Worm (Caenorhabditis elegans) whole organism, late embryonic: ENCODE measurements around the gene kin-15.

Experiments used
- dmd-4 ChIP-seq: sonication (generic microtip); optimal IDR thresholded peaks from 2 replicates; lab custom pipeline; 2016; ENCODE audit warnings: borderline replicate concordance, missing genetic modification characterization, missing compliant biosample characterization
- hlh-15 ChIP-seq: sonication (generic microtip); optimal IDR thresholded peaks from 2 replicates; lab custom pipeline; 2016; ENCODE audit warnings: missing genetic modification characterization, missing compliant biosample characterization
- rnt-1 ChIP-seq: sonication (generic microtip); optimal IDR thresholded peaks from 2 replicates; lab custom pipeline; 2016; ENCODE audit warnings: missing genetic modification characterization, missing compliant biosample characterization

DNA sequence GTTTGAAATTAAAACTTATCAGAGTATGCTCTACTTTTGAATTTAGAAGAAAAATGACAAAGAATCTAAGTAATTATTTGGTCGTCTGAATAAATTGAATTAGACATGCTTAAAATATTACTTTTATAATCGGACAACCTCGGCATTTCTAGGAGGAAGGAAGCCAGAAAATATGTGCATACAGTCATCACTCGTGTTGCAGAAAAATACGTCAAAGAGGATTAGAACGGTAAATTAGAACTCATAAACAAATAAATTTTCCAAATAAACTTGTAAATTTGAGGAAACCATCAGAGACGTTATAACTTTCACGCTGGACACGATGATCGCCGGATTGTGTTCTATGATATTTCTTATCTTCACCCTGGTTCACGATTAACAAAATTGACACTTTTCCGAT is 20.8 kb upstream of the kin-15 start, which contains the start of gene chil-19:
- TF ChIP-seq dmd-4, result no peak
- TF ChIP-seq hlh-15 (tag; lab: Kevin White, UChicago), result no peak
- TF ChIP-seq rnt-1 (tag; lab: Kevin White, UChicago), result no peak
